Fruit fly (Drosophila melanogaster): ENCODE measurements around the gene Pgant2.

Pgant2 gene

DNA sequence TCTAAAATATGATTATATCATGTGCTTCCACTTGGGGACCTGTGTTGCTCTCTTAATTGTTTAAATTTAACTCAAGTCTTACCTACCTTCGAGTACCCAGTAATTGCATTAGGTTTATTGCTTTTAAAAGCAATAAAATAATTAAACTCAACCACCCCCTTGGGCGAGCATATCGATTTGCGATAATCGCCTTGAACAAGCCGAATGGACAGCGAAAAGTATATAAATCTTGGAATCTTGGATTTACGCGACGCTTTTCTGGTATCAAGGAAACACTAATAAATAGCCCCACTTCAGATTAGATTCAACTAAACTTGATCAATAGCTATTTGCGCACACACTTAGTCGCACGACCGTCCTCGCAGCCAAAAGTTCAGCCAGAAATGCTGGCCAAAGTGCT lies 19.1 kb upstream of the Pgant2 start, which contains the start of gene CG2772:
CG2772 (plus strand) TSS at position 338 of the 400 bp plus-strand sequence.
- TF ChIP-seq Sin3A (optimal IDR thresholded peaks at IDR 0.05) (no peak), insv (optimal IDR thresholded peaks at IDR 0.05) (no peak), h (optimal IDR thresholded peaks at IDR 0.05) (no peak), ttk (optimal IDR thresholded peaks at IDR 0.05) (no peak), Myc (optimal IDR thresholded peaks at IDR 0.05) (no peak)

DNA sequence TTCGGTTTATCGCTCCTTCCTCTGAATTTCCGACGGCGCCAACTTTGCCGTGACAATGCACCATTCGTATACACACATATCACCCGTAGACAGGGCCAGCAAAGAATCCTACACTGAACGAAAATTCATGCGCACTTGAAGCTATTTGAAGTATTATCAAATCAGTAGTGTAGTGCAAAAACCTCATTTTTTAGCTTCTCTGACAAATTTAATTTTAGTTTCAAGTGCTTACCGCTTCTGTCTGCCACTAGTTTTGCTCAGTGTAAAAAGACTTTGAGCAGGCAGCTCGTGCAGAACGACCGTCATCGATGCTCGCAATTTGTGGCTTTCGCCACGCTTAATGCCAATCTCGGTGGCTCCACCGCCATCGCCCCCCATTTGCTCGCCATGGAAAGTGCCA lies 18.3 kb upstream of the Pgant2 start:
- TF ChIP-seq psq (optimal IDR thresholded peaks at IDR 0.05) (no peak), Sin3A (optimal IDR thresholded peaks at IDR 0.05) (no peak), h (optimal IDR thresholded peaks at IDR 0.05) (no peak), ttk (optimal IDR thresholded peaks at IDR 0.05) (no peak), insv (optimal IDR thresholded peaks at IDR 0.05) (no peak), Myc (optimal IDR thresholded peaks at IDR 0.05) (no peak)

DNA sequence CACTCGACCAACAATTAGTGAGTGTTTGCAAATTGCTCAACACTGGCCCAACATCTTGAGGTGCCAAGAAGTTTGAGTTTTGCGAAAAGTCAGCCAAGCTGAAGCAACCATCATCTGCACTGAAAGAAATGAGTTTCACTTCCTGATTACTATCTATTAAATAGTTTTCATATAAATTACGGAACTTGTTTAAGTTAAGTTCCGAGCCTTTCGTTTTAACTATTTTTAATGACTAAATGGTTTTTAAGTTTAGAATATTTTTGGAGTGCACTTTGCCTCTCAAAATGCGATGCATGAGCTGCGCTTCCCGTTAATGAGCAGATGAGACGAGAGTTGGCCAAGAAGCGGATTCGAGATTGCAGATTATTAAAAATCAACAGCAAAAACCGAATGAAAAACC lies 15.2 kb upstream of the Pgant2 start:
- TF ChIP-seq h (optimal IDR thresholded peaks at IDR 0.05): no peak
- no peak for TF ChIP-seq insv (optimal IDR thresholded peaks at IDR 0.05)
- no peak for TF ChIP-seq ttk (optimal IDR thresholded peaks at IDR 0.05)
- TF ChIP-seq Sin3A (optimal IDR thresholded peaks at IDR 0.05): no peak
- no peak for TF ChIP-seq psq (optimal IDR thresholded peaks at IDR 0.05)
- no peak for TF ChIP-seq Myc (optimal IDR thresholded peaks at IDR 0.05)

DNA sequence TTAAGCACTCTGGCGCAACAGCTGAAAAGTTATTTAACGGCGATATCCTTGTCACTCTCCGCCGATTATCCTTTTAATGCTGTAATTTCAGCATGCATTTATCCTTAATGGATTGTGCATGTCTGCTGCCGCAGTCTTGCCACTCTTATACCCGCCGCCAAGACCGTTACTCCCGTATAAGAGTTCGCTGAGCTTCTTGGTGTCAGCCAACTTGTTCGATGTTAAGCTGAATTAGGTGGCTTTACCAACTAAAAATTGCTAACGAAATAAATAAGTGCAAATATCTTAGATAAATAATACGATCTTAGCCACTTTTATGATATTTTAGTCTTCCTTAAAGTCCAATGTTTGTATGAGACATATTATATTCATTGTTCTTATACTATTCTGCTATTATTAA lies 14.6 kb upstream of the Pgant2 start:
- TF ChIP-seq h (optimal IDR thresholded peaks at IDR 0.05): no peak
- TF ChIP-seq insv (optimal IDR thresholded peaks at IDR 0.05): no peak
- TF ChIP-seq Sin3A (optimal IDR thresholded peaks at IDR 0.05): no peak
- TF ChIP-seq ttk (optimal IDR thresholded peaks at IDR 0.05): no peak
- no peak for TF ChIP-seq Myc (optimal IDR thresholded peaks at IDR 0.05)
- no peak for TF ChIP-seq psq (optimal IDR thresholded peaks at IDR 0.05)

DNA sequence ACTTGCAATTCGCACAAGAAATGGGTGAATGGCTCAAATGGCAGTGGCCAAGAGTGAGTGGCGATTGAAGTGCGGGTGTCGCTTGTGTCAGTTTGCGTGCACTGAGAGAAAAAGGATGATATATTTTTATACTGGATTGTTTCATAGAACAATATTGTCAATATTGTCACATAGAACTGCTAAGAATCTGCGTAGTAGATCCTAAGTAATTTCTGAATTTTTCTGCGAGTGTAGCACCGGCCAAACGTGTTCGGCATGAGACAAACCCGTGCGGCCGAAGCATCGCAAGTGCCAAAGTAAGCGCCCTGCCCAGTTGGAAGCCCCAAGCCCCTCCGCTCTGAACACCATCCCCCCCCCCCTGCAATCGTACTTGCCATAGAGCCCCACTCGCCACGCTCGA lies 13.8 kb upstream of the Pgant2 start:
- no peak for TF ChIP-seq psq (optimal IDR thresholded peaks at IDR 0.05)
- TF ChIP-seq h (optimal IDR thresholded peaks at IDR 0.05): no peak
- TF ChIP-seq Sin3A (optimal IDR thresholded peaks at IDR 0.05): no peak
- no peak for TF ChIP-seq ttk (optimal IDR thresholded peaks at IDR 0.05)
- no peak for TF ChIP-seq insv (optimal IDR thresholded peaks at IDR 0.05)
- no peak for TF ChIP-seq Myc (optimal IDR thresholded peaks at IDR 0.05)

DNA sequence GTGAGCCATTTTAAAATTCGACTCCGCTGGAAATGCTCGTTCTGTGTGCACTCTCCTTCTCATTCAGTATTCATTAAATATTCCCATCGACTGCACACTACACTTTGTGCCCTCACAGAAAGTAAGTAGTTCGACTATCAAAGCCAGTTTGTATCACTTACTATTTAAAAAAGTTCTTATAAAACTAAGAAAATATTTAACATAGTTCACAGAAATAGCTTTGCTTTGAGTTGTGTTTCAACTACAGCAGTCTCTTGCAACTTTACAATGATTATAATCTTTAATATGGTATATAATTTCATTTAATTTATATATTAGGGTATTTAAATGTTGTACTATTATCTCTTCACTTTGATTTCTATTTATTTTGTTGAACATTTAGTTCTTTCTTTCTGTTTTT lies 13.0 kb upstream of the Pgant2 start:
- no peak for TF ChIP-seq Sin3A (optimal IDR thresholded peaks at IDR 0.05)

DNA sequence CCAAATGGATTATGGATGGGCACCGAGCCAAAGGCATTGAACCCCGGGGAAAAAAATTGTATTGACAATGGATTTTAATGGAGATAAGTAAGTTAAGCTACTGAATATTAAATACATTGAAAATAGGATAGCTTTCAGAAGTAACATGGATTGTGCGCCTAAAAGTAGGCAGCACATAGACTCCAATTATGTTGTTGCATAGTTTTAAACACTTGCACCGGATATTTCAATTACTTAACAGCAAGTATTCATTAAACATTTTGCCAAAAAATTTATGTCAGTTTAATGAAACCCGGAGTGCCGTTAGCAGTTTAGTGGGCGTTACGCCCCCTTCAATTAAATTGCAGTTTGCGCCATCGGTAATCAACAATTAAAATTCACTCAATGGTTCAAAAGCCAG lies 11.6 kb upstream of the Pgant2 start:
- TF ChIP-seq psq (optimal IDR thresholded peaks at IDR 0.05) (no peak), ttk (optimal IDR thresholded peaks at IDR 0.05) (no peak), Sin3A (optimal IDR thresholded peaks at IDR 0.05) (no peak), h (optimal IDR thresholded peaks at IDR 0.05) (no peak), Myc (optimal IDR thresholded peaks at IDR 0.05) (no peak), insv (optimal IDR thresholded peaks at IDR 0.05) (no peak)

DNA sequence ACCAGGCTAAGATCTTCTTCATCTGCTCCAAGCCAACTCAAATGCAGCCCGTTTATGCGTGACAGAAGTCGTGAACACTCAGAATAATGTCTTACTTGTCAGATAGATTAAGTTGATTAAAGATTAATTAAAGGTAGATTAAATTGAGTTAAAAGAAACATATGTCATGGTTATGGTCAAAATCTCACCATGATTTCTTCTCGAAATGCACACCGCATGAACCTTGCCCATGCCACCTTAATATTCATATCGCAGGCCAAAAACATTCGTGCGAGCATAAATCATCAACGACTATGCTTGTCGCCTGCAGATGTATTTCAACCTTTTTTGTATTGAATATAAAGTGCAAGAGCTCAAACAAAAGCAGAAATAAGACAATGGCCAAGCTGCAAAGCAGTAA lies 10.5 kb upstream of the Pgant2 start:
- TF ChIP-seq ttk (optimal IDR thresholded peaks at IDR 0.05): no peak
- TF ChIP-seq psq (optimal IDR thresholded peaks at IDR 0.05): no peak

DNA sequence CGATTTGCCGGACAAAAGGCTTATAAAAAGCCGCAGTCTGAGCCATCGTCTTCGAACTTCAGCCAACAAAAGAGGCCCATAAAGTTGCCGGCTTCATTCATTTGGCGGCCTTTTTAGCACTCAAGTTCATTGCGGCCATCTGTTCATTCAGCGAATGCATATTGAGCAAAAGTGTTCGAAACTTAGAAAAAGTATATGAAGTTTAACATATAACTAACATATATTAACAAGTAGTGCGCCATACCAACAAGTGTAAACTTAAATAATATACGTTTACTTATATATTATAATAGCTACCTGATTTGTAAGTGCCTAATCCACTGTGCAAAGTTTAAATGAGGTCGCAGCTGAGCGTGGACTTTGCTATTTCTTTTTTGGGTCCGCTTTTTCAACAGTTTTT lies 9.8 kb upstream of the Pgant2 start:
- TF ChIP-seq Myc (optimal IDR thresholded peaks at IDR 0.05) (no peak), ttk (optimal IDR thresholded peaks at IDR 0.05) (no peak), insv (optimal IDR thresholded peaks at IDR 0.05) (no peak), h (optimal IDR thresholded peaks at IDR 0.05) (no peak), Sin3A (optimal IDR thresholded peaks at IDR 0.05) (no peak), psq (optimal IDR thresholded peaks at IDR 0.05) (no peak)

DNA sequence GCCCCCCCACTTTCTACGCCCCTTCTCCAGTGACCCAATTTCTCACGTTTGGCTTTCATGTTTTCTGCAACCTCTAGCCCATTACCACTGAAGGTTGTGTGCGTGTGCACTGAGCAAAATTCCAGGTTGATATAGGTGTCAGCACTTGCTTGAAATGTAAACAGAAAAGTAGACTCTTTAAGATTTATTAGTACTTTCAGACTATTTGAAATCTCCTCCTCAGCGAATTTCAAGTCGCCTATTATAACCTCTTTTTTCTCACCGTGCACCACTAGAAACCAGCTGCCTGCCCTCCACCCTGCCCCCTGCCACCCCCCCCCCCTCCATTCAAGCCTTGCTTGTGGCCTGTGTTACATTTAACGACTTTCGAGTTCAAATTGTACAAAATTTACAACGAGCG lies 8.6 kb upstream of the Pgant2 start:
- no peak for TF ChIP-seq ttk (optimal IDR thresholded peaks at IDR 0.05)

DNA sequence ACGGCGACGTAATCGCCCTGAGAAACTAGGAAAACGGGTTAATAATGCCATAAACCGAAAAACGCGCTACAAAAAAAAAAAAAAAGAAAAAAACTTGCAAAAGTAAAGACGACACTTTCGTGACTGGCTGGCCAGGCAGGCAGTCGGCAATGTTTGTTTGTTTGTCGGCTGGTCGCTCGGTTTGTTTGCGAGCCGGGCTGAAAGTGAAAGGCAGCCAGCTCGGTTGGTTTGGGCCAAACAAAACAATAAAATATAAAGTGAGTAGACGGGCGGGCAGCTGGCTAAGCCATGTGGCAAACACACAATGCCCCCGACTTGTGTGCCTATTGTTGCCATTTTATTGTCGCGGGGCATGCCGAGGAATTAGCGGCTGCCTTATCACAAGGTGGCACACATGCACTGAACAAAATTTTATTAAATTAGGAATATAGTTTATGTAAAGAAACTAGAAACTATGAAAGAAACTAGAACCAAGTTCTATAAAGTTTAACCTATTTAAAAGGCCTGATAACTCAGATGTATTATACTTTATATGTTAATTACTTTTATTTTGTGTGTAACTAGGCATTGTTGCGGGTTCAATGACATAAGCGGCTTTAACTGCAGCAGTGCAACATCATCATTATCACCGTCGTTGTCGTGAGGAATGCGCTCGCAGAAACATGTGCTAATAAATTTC lies 2.0 kb upstream of the Pgant2 start:
- no peak for TF ChIP-seq psq (optimal IDR thresholded peaks at IDR 0.05)
- TF ChIP-seq Myc (optimal IDR thresholded peaks at IDR 0.05): no peak

DNA sequence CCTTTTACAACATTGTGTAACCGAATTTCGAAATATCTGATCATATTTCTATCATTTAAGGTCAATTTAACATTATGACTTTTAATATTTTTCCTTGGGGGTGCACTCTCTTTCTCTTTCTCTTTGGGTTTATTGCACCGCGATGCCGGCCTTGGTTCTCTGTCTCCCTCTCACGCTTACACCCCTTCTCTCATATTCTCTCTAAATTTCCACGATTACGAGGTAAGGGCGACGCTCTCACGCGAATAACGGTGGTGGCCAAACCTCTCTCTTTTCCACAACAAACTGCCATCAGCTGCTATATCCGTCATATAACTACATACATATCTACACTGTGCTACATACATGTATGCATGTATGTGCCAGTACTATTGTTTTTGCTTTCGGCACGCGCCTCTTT lies 572 bp downstream of the Pgant2 start:
- TF ChIP-seq Sin3A (optimal IDR thresholded peaks at IDR 0.05): no peak
- no peak for TF ChIP-seq h (optimal IDR thresholded peaks at IDR 0.05)
- no peak for TF ChIP-seq ttk (optimal IDR thresholded peaks at IDR 0.05)
- TF ChIP-seq psq (optimal IDR thresholded peaks at IDR 0.05): no peak
- TF ChIP-seq Myc (optimal IDR thresholded peaks at IDR 0.05): no peak
- no peak for TF ChIP-seq insv (optimal IDR thresholded peaks at IDR 0.05)

DNA sequence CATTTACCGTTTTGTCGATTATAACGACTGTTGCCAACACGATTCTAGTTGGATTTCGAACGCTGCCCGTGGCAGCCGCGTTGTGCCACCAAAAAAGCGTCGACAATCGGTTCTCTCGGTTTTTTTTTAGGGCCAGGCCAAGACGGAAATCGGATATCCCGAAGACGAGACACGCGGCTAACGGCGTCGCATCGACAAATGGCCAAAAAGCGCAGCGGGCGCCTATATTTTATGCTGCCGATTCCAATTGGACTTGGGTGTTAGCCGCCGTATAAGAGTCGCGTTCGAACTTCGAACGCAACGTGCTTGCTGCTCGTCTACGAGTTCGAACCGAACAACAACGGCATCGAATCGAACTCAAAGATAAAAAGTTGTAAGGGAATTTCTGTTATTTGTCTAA lies 3.8 kb downstream of the Pgant2 start:
- TF ChIP-seq psq (optimal IDR thresholded peaks at IDR 0.05) (no peak), ttk (optimal IDR thresholded peaks at IDR 0.05) (no peak), insv (optimal IDR thresholded peaks at IDR 0.05) (no peak), h (optimal IDR thresholded peaks at IDR 0.05) (no peak), Sin3A (optimal IDR thresholded peaks at IDR 0.05) (no peak), Myc (optimal IDR thresholded peaks at IDR 0.05) (no peak)

DNA sequence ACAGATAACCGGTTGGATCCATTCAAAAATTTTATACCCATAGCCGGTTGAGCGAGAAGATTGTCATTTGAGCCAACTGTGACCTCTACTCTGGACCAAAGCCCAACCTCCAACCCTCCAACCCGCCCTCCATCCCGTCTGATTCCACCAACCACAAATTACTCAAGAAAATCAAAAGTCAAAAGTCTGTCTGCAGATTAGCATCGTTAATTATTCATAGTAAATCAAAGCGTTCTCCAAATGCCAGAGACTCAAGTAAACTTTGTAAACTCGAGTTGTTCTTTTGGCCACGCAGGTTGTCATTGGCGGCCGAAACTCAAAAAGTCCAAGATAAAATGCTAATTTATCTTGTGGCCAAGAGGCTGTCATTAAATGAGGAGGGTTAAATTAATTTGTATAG lies 8.9 kb downstream of the Pgant2 start:
- TF ChIP-seq insv (optimal IDR thresholded peaks at IDR 0.05) (no peak), Sin3A (optimal IDR thresholded peaks at IDR 0.05) (no peak), psq (optimal IDR thresholded peaks at IDR 0.05) (no peak), Myc (optimal IDR thresholded peaks at IDR 0.05) (no peak), ttk (optimal IDR thresholded peaks at IDR 0.05) (no peak), h (optimal IDR thresholded peaks at IDR 0.05) (no peak)
